Fruit fly (Drosophila melanogaster) whole organism, wandering third instar larva: ENCODE measurements around the gene CG11693.

Source experiments
- CG32264 ChIP-seq: fragments of 200-800 bp; sonication (Bioruptor generic); optimal IDR thresholded peaks from 2 replicates; lab custom pipeline; 2016; ENCODE audit warnings: missing biosample characterization, missing genetic modification characterization
- CG9705 ChIP-seq: fragments of 200-800 bp; sonication (Bioruptor generic); optimal IDR thresholded peaks from 2 replicates; lab custom pipeline; 2018; ENCODE audit warnings: missing biosample characterization, mild to moderate bottlenecking, missing genetic modification characterization
- CrebA ChIP-seq: fragments of 200-800 bp; sonication (Bioruptor generic); optimal IDR thresholded peaks from 2 replicates; lab custom pipeline; 2016; ENCODE audit warnings: missing biosample characterization, mild to moderate bottlenecking, missing genetic modification characterization, borderline replicate concordance
- Dfd ChIP-seq: fragments of >200 bp; optimal IDR thresholded peaks from 2 replicates; lab custom pipeline; 2017; ENCODE audit warnings: missing biosample characterization, missing genetic modification characterization
- Dif ChIP-seq: fragments of 200-275, 200-300 bp; sonication (Bioruptor generic); optimal IDR thresholded peaks from 2 replicates; lab custom pipeline; 2018; ENCODE audit warnings: missing biosample characterization, missing genetic modification characterization; ENCODE audit not compliant: partially characterized antibody
- GATAd ChIP-seq: sonication (Bioruptor generic); optimal IDR thresholded peaks from 2 replicates; lab custom pipeline; 2016; ENCODE audit warnings: missing biosample characterization, missing genetic modification characterization
- HLH106 ChIP-seq: fragments of 200-800 bp; optimal IDR thresholded peaks from 3 replicates; lab custom pipeline; 2019; ENCODE audit warnings: missing biosample characterization, mild to moderate bottlenecking, missing genetic modification characterization, moderate library complexity
- Hnf4 ChIP-seq: fragments of 200-800 bp; sonication (Bioruptor generic); optimal IDR thresholded peaks from 2 replicates; lab custom pipeline; 2016; ENCODE audit warnings: missing biosample characterization, mild to moderate bottlenecking, missing genetic modification characterization
- Hr78 ChIP-seq: fragments of >200 bp; optimal IDR thresholded peaks from 2 replicates; lab custom pipeline; 2017; ENCODE audit warnings: missing biosample characterization, missing genetic modification characterization
- Hr83 ChIP-seq: fragments of 200-300 bp; sonication (Bioruptor generic); optimal IDR thresholded peaks from 2 replicates; lab custom pipeline; 2016; ENCODE audit warnings: missing biosample characterization, mild to moderate bottlenecking, missing genetic modification characterization, moderate library complexity; ENCODE audit not compliant: poor library complexity, severe bottlenecking
- Jra ChIP-seq: sonication (Bioruptor generic); optimal IDR thresholded peaks from 2 replicates; lab custom pipeline; 2016; ENCODE audit warnings: missing biosample characterization, missing genetic modification characterization
- Mio ChIP-seq: sonication (Bioruptor generic); optimal IDR thresholded peaks from 2 replicates; lab custom pipeline; 2016; ENCODE audit warnings: missing biosample characterization, missing genetic modification characterization
- Myc ChIP-seq: fragments of >200 bp; optimal IDR thresholded peaks from 2 replicates; lab custom pipeline; 2017
- N ChIP-seq: fragments of >200 bp; optimal IDR thresholded peaks from 2 replicates; lab custom pipeline; 2018; ENCODE audit warnings: missing biosample characterization, missing external identifiers, missing genetic modification characterization
- OdsH ChIP-seq: fragments of 200-800 bp; sonication (Bioruptor generic); optimal IDR thresholded peaks from 2 replicates; lab custom pipeline; 2016; ENCODE audit warnings: missing biosample characterization, mild to moderate bottlenecking, missing genetic modification characterization
- Rel ChIP-seq, 2 experiments: fragments of 200-800 bp; sonication (Bioruptor generic) in 1 of 2; optimal IDR thresholded peaks; 2 replicates in 1 of 2; 3 replicates in 1 of 2; lab custom pipeline; 2016 to 2019; ENCODE audit warnings: mild to moderate bottlenecking in 2 of 2, missing biosample characterization in 2 of 2, missing genetic modification characterization in 2 of 2, moderate library complexity in 1 of 2
- Sp1 ChIP-seq: fragments of 200-800 bp; sonication (Bioruptor generic); optimal IDR thresholded peaks from 3 replicates; lab custom pipeline; 2019; ENCODE audit warnings: missing biosample characterization, mild to moderate bottlenecking, missing genetic modification characterization, moderate library complexity
- Vsx2 ChIP-seq: fragments of 200-300, 225-300 bp; sonication (Bioruptor generic); optimal IDR thresholded peaks from 2 replicates; lab custom pipeline; 2018; ENCODE audit warnings: missing biosample characterization, missing genetic modification characterization; ENCODE audit not compliant: partially characterized antibody
- br ChIP-seq: fragments of 200-800 bp; sonication (Bioruptor generic); optimal IDR thresholded peaks from 2 replicates; lab custom pipeline; 2016; ENCODE audit warnings: missing biosample characterization, missing genetic modification characterization
- dl ChIP-seq, 2 experiments: fragments of 175-275, 200-275 bp in 1 of 2; fragments of 200-275 bp in 1 of 2; sonication (Bioruptor generic); optimal IDR thresholded peaks; lab custom pipeline; 2018; ENCODE audit warnings: mild to moderate bottlenecking in 2 of 2, missing biosample characterization in 2 of 2, missing genetic modification characterization in 2 of 2, moderate library complexity in 2 of 2; ENCODE audit not compliant: partially characterized antibody in 2 of 2, insufficient read depth in 1 of 2
- dmrt93B ChIP-seq: fragments of 200-800 bp; sonication (Bioruptor generic); optimal IDR thresholded peaks from 2 replicates; lab custom pipeline; 2018; ENCODE audit warnings: missing biosample characterization, mild to moderate bottlenecking, missing genetic modification characterization
- dsf ChIP-seq: sonication (Bioruptor generic); optimal IDR thresholded peaks from 2 replicates; lab custom pipeline; 2016; ENCODE audit warnings: missing biosample characterization, missing genetic modification characterization, borderline replicate concordance
- ey ChIP-seq: fragments of 200-800 bp; sonication (Bioruptor generic); optimal IDR thresholded peaks from 2 replicates; lab custom pipeline; 2016; ENCODE audit warnings: missing biosample characterization, missing genetic modification characterization
- foxo ChIP-seq, 2 experiments: fragments of 200-800 bp; sonication (Bioruptor generic); optimal IDR thresholded peaks; 2 replicates in 1 of 2; 3 replicates in 1 of 2; lab custom pipeline; 2016 to 2017; ENCODE audit warnings: missing biosample characterization in 2 of 2, missing genetic modification characterization in 2 of 2
- fru ChIP-seq: fragments of 200-800 bp; sonication (Bioruptor generic); optimal IDR thresholded peaks from 3 replicates; lab custom pipeline; 2016; ENCODE audit warnings: missing biosample characterization, mild to moderate bottlenecking, missing genetic modification characterization
- h ChIP-seq: fragments of 200-800 bp; sonication (Bioruptor generic); optimal IDR thresholded peaks from 3 replicates; lab custom pipeline; 2016; ENCODE audit warnings: missing biosample characterization, mild to moderate bottlenecking, missing genetic modification characterization
- jim ChIP-seq: fragments of 175-275, 200-325 bp; sonication (Bioruptor generic); optimal IDR thresholded peaks from 2 replicates; lab custom pipeline; 2016; ENCODE audit warnings: missing biosample characterization, mild to moderate bottlenecking, missing genetic modification characterization
- psq ChIP-seq: fragments of 200-800 bp; sonication (Bioruptor generic); optimal IDR thresholded peaks from 3 replicates; lab custom pipeline; 2017; ENCODE audit warnings: missing biosample characterization, mild to moderate bottlenecking, missing genetic modification characterization, moderate library complexity
- rgr ChIP-seq: fragments of 200-800 bp; sonication (Bioruptor generic); optimal IDR thresholded peaks from 3 replicates; lab custom pipeline; 2016; ENCODE audit warnings: missing biosample characterization, mild to moderate bottlenecking, missing genetic modification characterization
- sage ChIP-seq: fragments of 200-800 bp; sonication (Bioruptor generic); optimal IDR thresholded peaks from 2 replicates; lab custom pipeline; 2016; ENCODE audit warnings: missing biosample characterization, mild to moderate bottlenecking, missing genetic modification characterization
- sv ChIP-seq: fragments of 200-800 bp; sonication (Bioruptor generic); optimal IDR thresholded peaks from 3 replicates; lab custom pipeline; 2016; ENCODE audit warnings: missing biosample characterization, missing genetic modification characterization
- tai ChIP-seq: sonication (Bioruptor generic); optimal IDR thresholded peaks from 2 replicates; lab custom pipeline; 2016; ENCODE audit warnings: missing biosample characterization, missing genetic modification characterization
- usp ChIP-seq: fragments of >200 bp; optimal IDR thresholded peaks from 2 replicates; lab custom pipeline; 2017; ENCODE audit warnings: missing biosample characterization, missing genetic modification characterization
- woc ChIP-seq: sonication (Bioruptor generic); optimal IDR thresholded peaks from 2 replicates; lab custom pipeline; 2016; ENCODE audit warnings: missing biosample characterization, mild to moderate bottlenecking, missing genetic modification characterization

The CG11693 gene

DNA sequence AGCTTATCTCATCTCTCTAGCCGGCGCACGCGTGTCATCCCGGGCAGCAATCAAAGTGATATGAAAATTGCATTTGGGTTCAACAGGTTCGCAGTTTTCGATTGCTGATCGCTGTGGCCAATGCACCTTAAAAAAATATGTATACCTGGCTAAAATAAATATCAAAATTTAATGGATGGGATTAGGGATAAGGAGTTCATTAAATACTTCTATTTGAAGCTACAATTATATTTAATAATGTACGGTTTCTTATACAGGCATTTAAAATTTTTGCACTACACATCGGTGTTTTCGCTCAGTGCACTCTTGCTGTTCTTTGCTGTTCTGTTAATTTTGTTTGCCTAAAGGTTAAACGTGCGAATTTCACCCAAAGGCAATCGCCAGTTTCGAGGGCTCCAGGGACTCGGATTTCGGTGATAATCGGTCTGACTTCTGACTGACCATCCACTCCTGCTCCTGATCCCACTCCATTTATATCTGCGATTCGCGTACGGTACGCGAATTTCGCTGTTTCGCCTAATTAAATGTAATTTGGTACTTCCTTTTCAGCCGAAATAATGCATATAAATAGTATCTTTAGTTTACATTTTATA, 37.9 kb downstream of the CG11693 start (continued):
- TF ChIP-seq Dif (GFP tag; lab: Kevin White, UChicago): no peak
- no peak for TF ChIP-seq Hr78
- no peak for TF ChIP-seq CrebA (GFP tag; lab: Kevin White, UChicago)

DNA sequence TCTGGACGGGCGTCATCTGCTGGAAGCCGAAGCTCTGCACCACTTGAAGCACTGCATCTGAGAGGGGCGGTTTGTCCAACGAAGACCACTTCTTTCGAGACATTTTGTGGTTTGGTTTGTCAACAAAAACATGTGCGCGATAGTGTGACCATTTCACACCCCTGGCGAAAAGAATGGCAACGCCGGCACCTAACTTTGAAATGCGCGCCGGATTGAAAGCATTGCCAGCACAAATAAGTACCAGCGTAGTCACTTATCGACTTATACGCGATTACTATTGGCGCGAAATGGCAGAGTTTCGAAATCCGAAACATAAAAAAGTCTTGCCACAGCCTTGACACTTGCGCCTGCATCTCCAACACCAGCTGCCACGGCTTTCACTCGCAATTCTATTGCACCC, 40.8 kb downstream of the CG11693 start, which contains the start of gene CG9630:
TSS of gene CG9630 (minus strand) at position 157 of the 400 bp plus-strand sequence.
- TF ChIP-seq Sp1 (GFP tag; lab: Kevin White, UChicago): no peak
- peak; percentile 55 for TF ChIP-seq Myc
- peak; percentile 13 for TF ChIP-seq Dif (GFP tag; lab: Kevin White, UChicago)

DNA sequence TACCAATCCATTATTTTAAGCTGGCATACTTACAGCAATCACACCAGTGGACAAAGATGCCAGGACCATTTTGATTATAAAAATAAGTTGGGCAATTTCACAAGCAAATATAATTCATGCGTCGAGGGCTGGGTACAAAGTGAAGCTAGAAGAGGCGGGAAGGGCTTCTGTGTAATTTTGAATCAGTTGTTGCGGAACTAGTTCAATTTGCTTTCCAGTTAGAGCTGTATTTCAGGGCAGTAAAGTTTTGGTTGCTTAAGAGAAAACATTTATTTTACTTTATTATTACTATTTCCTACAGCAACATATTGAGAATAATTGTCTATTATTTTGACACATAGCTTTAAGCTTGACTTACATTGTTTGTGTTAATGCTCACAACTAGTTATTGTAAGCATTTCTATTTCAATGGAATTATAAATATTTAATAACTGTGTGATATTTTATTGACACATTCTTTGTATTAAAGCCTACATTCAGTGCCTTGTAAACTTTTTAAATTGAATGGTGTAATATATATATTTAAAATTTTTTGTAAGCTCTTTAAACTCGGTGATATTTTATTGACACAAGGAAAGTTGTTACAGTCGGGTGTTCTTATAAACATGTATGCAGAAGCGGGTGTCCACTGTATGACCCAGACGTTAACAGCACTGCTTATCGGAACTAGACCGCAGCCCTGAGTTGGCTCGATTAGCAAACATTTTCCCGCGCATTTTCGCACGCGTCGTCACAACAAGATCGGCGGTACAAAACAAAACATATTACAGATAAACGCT, 46.1 kb downstream of the CG11693 start, which contains the start of the genes RPA1 and Mcm2:
TSS of gene RPA1 (minus strand) at position 150 of the 779 bp plus-strand sequence.
TSS of gene Mcm2 (plus strand) at position 669 of the 779 bp plus-strand sequence.
- TF ChIP-seq usp (no peak), Jra (GFP tag; lab: Kevin White, UChicago) (no peak), Rel (GFP tag; optimal IDR thresholded peaks at IDR 0.05; lab: Kevin White, UChicago) (no peak), Rel (tag; optimal IDR thresholded peaks at IDR 0.05; lab: Kevin White, UChicago) (peak; percentile 19), jim (GFP tag; lab: Kevin White, UChicago) (peak; percentile 76), OdsH (peak; percentile 73), GATAd (GFP tag; lab: Kevin White, UChicago) (peak; percentile 8), Mio (peak; percentile 1), Sp1 (GFP tag; lab: Kevin White, UChicago) (peak; percentile 84), Vsx2 (GFP tag; lab: Kevin White, UChicago) (no peak), CG9705 (peak; percentile 64), Hr83 (GFP tag; lab: Kevin White, UChicago) (peak; percentile 73), tai (GFP tag; lab: Kevin White, UChicago) (no peak), N (no peak), sv (GFP tag; lab: Kevin White, UChicago) (peak; percentile 55), dsf (GFP tag; lab: Kevin White, UChicago) (peak; percentile 39), Dfd (GFP tag; lab: Kevin White, UChicago) (no peak), dl (GFP tag; optimal IDR thresholded peaks at IDR 0.05; lab: Kevin White, UChicago; ENCODE audit: insufficient read depth in 1 of 2, partially characterized antibody in 2 of 2) (no peak), h (GFP tag; lab: Kevin White, UChicago) (peak; percentile 75), woc (peak; percentile 81), dmrt93B (GFP tag; lab: Kevin White, UChicago) (peak; percentile 83), rgr (GFP tag; lab: Kevin White, UChicago) (peak; percentile 74), psq (GFP tag; lab: Kevin White, UChicago) (peak; percentile 77), HLH106 (tag; lab: Kevin White, UChicago) (peak; percentile 87), ey (GFP tag; lab: Kevin White, UChicago) (peak; percentile 69), foxo (GFP tag; optimal IDR thresholded peaks at IDR 0.05; lab: Kevin White, UChicago) (peak in 1 of 2 experiments; percentile 89), sage (GFP tag; lab: Kevin White, UChicago) (no peak), fru (peak; percentile 74), Hr78 (no peak), CG32264 (GFP tag; lab: Kevin White, UChicago) (no peak), Hnf4 (no peak), br (peak; percentile 49)
